Fruit fly (Drosophila melanogaster): ENCODE data around the gene beta-PheRS.

Gene beta-PheRS

DNA sequence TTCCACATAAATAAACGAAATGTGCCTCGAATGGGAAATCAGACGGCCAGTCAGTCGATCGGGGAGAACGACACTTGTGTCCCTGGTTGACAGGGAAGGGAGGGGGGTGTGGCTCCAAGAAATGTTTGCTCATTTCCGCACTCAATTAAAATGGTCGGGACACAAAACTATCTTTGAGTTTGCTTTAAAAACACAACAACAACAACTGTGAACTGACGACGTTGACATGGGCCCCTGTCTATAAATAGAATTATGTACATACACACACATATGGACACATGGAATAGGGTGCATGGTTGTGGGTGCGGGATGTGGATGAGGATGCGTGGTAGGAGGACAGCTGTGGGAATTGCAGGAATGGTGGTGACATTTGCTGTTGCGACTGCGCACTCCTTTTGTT lies 17.6 kb upstream of the beta-PheRS start:
- TF ChIP-seq CG4360 (GFP tag; IDR thresholded peaks at IDR 0.05) = peak; percentile 94
- no peak for TF ChIP-seq Dfd (GFP tag; optimal IDR thresholded peaks at IDR 0.05)
- peak; percentile 52 for TF ChIP-seq cg (GFP tag; optimal IDR thresholded peaks at IDR 0.05)
- no peak for TF ChIP-seq GATAe (GFP tag; conservative IDR thresholded peaks at IDR 0.05)
- peak; percentile 2 for TF ChIP-seq CG8478 (optimal IDR thresholded peaks at IDR 0.05)
- peak; percentile 33 for TF ChIP-seq CG8924 (tag; optimal IDR thresholded peaks at IDR 0.05)
- TF ChIP-seq Fer2 (tag; optimal IDR thresholded peaks at IDR 0.05) = no peak
- peak; percentile 73 for TF ChIP-seq kni (GFP tag; optimal IDR thresholded peaks at IDR 0.05)
- 0 out of 2 replicates have a peak, but pooled peaks have one; percentile 10 for TF ChIP-seq CG11696 (GFP tag; IDR thresholded peaks at IDR 0.05)
- peak; percentile 95 for TF ChIP-seq twi (tag; optimal IDR thresholded peaks at IDR 0.05)
- TF ChIP-seq sens (GFP tag) = peak; percentile 66
- TF ChIP-seq tup (GFP tag; optimal IDR thresholded peaks at IDR 0.05) = no peak
- no peak for TF ChIP-seq Aef1 (GFP tag; IDR thresholded peaks at IDR 0.05)
- TF ChIP-seq CG11085 (GFP tag; IDR thresholded peaks at IDR 0.05) = no peak
- no peak for TF ChIP-seq pfk (GFP tag; optimal IDR thresholded peaks at IDR 0.05)
- peak; percentile 78 for TF ChIP-seq crol (GFP tag; IDR thresholded peaks at IDR 0.05)
- TF ChIP-seq CG7987 (GFP tag; optimal IDR thresholded peaks at IDR 0.05) = no peak
- no peak for TF ChIP-seq CG11695 (GFP tag; IDR thresholded peaks at IDR 0.05)
- no peak for TF ChIP-seq zen2 (GFP tag; IDR thresholded peaks at IDR 0.05; ENCODE audit: partially characterized antibody)
- peak; percentile 39 for TF ChIP-seq D19A (tag; optimal IDR thresholded peaks at IDR 0.05)
- no peak for TF ChIP-seq CG9727 (GFP tag; optimal IDR thresholded peaks at IDR 0.05)
- TF ChIP-seq org-1 (GFP tag; optimal IDR thresholded peaks at IDR 0.05) = peak; percentile 12
- no peak for TF ChIP-seq HHEX (GFP tag; optimal IDR thresholded peaks at IDR 0.05)
- peak; percentile 9 for TF ChIP-seq hth (optimal IDR thresholded peaks at IDR 0.05)
- TF ChIP-seq CG12942 (GFP tag; optimal IDR thresholded peaks at IDR 0.05) = no peak
- TF ChIP-seq CG6813 (GFP tag; optimal IDR thresholded peaks at IDR 0.05) = peak; percentile 23
- TF ChIP-seq trh (GFP tag; optimal IDR thresholded peaks at IDR 0.05) = no peak
- peak; percentile 58 for TF ChIP-seq CG33557 (GFP tag; optimal IDR thresholded peaks at IDR 0.05)
- no peak for TF ChIP-seq h (optimal IDR thresholded peaks at IDR 0.05)
- TF ChIP-seq zfh1 (GFP tag; IDR thresholded peaks at IDR 0.05) = 0 out of 3 replicates have a peak, but pooled peaks have one; percentile 52
- TF ChIP-seq dmrt11E (tag; optimal IDR thresholded peaks at IDR 0.05) = peak; percentile 37
- TF ChIP-seq CG10462 (GFP tag; optimal IDR thresholded peaks at IDR 0.05) = no peak
- peak; percentile 2 for TF ChIP-seq CG14710 (tag; optimal IDR thresholded peaks at IDR 0.05)
- no peak for TF ChIP-seq CG18476 (GFP tag; optimal IDR thresholded peaks at IDR 0.05)
- peak; percentile 4 for TF ChIP-seq D (optimal IDR thresholded peaks at IDR 0.05)
- peak; percentile 19 for TF ChIP-seq D (GFP tag; optimal IDR thresholded peaks at IDR 0.05)
- TF ChIP-seq ac (GFP tag; optimal IDR thresholded peaks at IDR 0.05) = peak; percentile 47
- peak; percentile 75 for TF ChIP-seq CG15696 (tag; optimal IDR thresholded peaks at IDR 0.05)
- TF ChIP-seq da (GFP tag; optimal IDR thresholded peaks at IDR 0.05) = no peak
- TF ChIP-seq gcm (GFP tag; optimal IDR thresholded peaks at IDR 0.05) = peak; percentile 42
- TF ChIP-seq CG10209 (GFP tag; optimal IDR thresholded peaks at IDR 0.05) = peak; percentile 18
- no peak for TF ChIP-seq CG3838 (GFP tag; optimal IDR thresholded peaks at IDR 0.05)
- TF ChIP-seq Kr (GFP tag; optimal IDR thresholded peaks at IDR 0.05) = peak; percentile 44
- TF ChIP-seq chm (GFP tag; IDR thresholded peaks at IDR 0.05) = 0 out of 2 replicates have a peak, but pooled peaks have one; percentile 40
- no peak for TF ChIP-seq row (GFP tag; IDR thresholded peaks at IDR 0.05)

Measured in whole organism, embryonic.